Worm (Caenorhabditis elegans) whole organism, mixed stage, embryonic: ENCODE results near the gene F49C5.16.
A peak's percentile ranks its signal among the peaks of the same experiment; 100 is the strongest.

Experiments used
- M03D4.4 ChIP-seq: sonication (generic microtip); optimal IDR thresholded peaks from 2 replicates; lab custom pipeline; 2017; ENCODE audit warnings: mild to moderate bottlenecking, missing genetic modification characterization, missing compliant biosample characterization
- bed-3 ChIP-seq: fragments of 200-800 bp; sonication (Bioruptor generic); optimal IDR thresholded peaks from 3 replicates; lab custom pipeline; 2018; ENCODE audit warnings: mild to moderate bottlenecking, missing genetic modification characterization, moderate library complexity, missing compliant biosample characterization
- ceh-39 ChIP-seq: fragments of 150-350 bp; optimal IDR thresholded peaks from 2 replicates; lab custom pipeline; 2014; ENCODE audit warnings: missing biosample characterization, missing genetic modification characterization
- ceh-43 ChIP-seq: fragments of 200-800 bp; sonication (Bioruptor generic); optimal IDR thresholded peaks from 2 replicates; lab custom pipeline; 2018; ENCODE audit warnings: mild to moderate bottlenecking, missing genetic modification characterization, moderate library complexity, missing compliant biosample characterization
- ceh-83 ChIP-seq: fragments of 200-800 bp; sonication (Bioruptor generic); optimal IDR thresholded peaks from 2 replicates; lab custom pipeline; 2018; ENCODE audit warnings: mild to moderate bottlenecking, missing genetic modification characterization, missing compliant biosample characterization
- ces-1 ChIP-seq: fragments of 150-350 bp; optimal IDR thresholded peaks from 2 replicates; lab custom pipeline; 2014; ENCODE audit warnings: missing biosample characterization, missing genetic modification reagents, missing genetic modification characterization
- cnd-1 ChIP-seq: fragments of 200-800 bp; sonication (Bioruptor generic); optimal IDR thresholded peaks from 2 replicates; lab custom pipeline; 2018; ENCODE audit warnings: mild to moderate bottlenecking, missing genetic modification characterization, missing compliant biosample characterization
- drap-1 ChIP-seq: fragments of 200-800 bp; sonication (Bioruptor generic); optimal IDR thresholded peaks from 3 replicates; lab custom pipeline; 2018; ENCODE audit warnings: mild to moderate bottlenecking, missing genetic modification characterization, missing compliant biosample characterization
- elt-1 ChIP-seq: sonication (generic microtip); optimal IDR thresholded peaks from 2 replicates; lab custom pipeline; 2017; ENCODE audit warnings: missing genetic modification characterization, mild to moderate bottlenecking, missing compliant biosample characterization, antibody characterized with exemption, moderate library complexity, borderline replicate concordance; ENCODE audit not compliant: insufficient read depth
- elt-3 ChIP-seq: fragments of 150-350 bp; optimal IDR thresholded peaks from 2 replicates; lab custom pipeline; 2014; ENCODE audit warnings: missing biosample characterization, missing genetic modification characterization
- flh-1 ChIP-seq: fragments of 200-800 bp; sonication (Bioruptor generic); optimal IDR thresholded peaks from 2 replicates; lab custom pipeline; 2018; ENCODE audit warnings: mild to moderate bottlenecking, missing genetic modification characterization, moderate library complexity, missing compliant biosample characterization
- lin-13 ChIP-seq: fragments of 150-350 bp; optimal IDR thresholded peaks from 2 replicates; lab custom pipeline; 2014; ENCODE audit warnings: missing biosample characterization, missing genetic modification characterization
- lin-32 ChIP-seq: fragments of 200-800 bp; sonication (Bioruptor generic); optimal IDR thresholded peaks from 2 replicates; lab custom pipeline; 2018; ENCODE audit warnings: mild to moderate bottlenecking, missing genetic modification characterization, missing compliant biosample characterization
- lsy-2 ChIP-seq: fragments of 150-350 bp; optimal IDR thresholded peaks from 2 replicates; lab custom pipeline; 2014; ENCODE audit warnings: missing biosample characterization, missing genetic modification characterization
- mab-5 ChIP-seq: fragments of 150-350 bp; optimal IDR thresholded peaks from 2 replicates; lab custom pipeline; 2014; ENCODE audit warnings: missing biosample characterization, missing genetic modification characterization
- mep-1 ChIP-seq: fragments of 150-350 bp; optimal IDR thresholded peaks from 2 replicates; lab custom pipeline; 2017; ENCODE audit warnings: missing biosample characterization, missing genetic modification reagents, missing genetic modification characterization, inconsistent platforms
- mls-2 ChIP-seq: sonication (generic microtip); optimal IDR thresholded peaks from 2 replicates; lab custom pipeline; 2016; ENCODE audit warnings: mild to moderate bottlenecking, missing genetic modification characterization, moderate library complexity, missing compliant biosample characterization
- nhr-12 ChIP-seq: fragments of 150-350 bp; optimal IDR thresholded peaks from 2 replicates; lab custom pipeline; 2014; ENCODE audit warnings: missing biosample characterization, missing genetic modification characterization
- nhr-2 ChIP-seq: fragments of 150-350 bp; optimal IDR thresholded peaks from 2 replicates; lab custom pipeline; 2014; ENCODE audit warnings: missing biosample characterization, missing genetic modification characterization
- nhr-237 ChIP-seq: fragments of 150-350 bp; optimal IDR thresholded peaks from 2 replicates; lab custom pipeline; 2014; ENCODE audit warnings: missing biosample characterization, missing genetic modification characterization
- nhr-28 ChIP-seq: fragments of 150-350 bp; optimal IDR thresholded peaks from 2 replicates; lab custom pipeline; 2014; ENCODE audit warnings: missing biosample characterization, missing genetic modification characterization
- nhr-76 ChIP-seq: sonication (generic microtip); optimal IDR thresholded peaks from 2 replicates; lab custom pipeline; 2017; ENCODE audit warnings: missing biosample characterization, missing genetic modification characterization
- snpc-4 ChIP-seq: fragments of 150-350 bp; optimal IDR thresholded peaks from 2 replicates; lab custom pipeline; 2014; ENCODE audit warnings: missing biosample characterization, missing genetic modification characterization
- sptf-1 ChIP-seq: sonication (generic microtip); optimal IDR thresholded peaks from 2 replicates; lab custom pipeline; 2017; ENCODE audit warnings: mild to moderate bottlenecking, missing genetic modification characterization, moderate library complexity, missing compliant biosample characterization
- unc-120 ChIP-seq: sonication (generic microtip); optimal IDR thresholded peaks from 2 replicates; lab custom pipeline; 2017; ENCODE audit warnings: missing genetic modification characterization, missing compliant biosample characterization; ENCODE audit not compliant: poor library complexity, severe bottlenecking
- unc-39 ChIP-seq: fragments of 150-350 bp; optimal IDR thresholded peaks from 2 replicates; lab custom pipeline; 2014; ENCODE audit warnings: missing biosample characterization, missing genetic modification characterization
- unc-62 ChIP-seq: fragments of 150-350 bp; optimal IDR thresholded peaks from 2 replicates; lab custom pipeline; 2014; ENCODE audit warnings: missing biosample characterization, missing genetic modification reagents, missing genetic modification characterization
- ztf-11 ChIP-seq: fragments of 150-350 bp; optimal IDR thresholded peaks from 2 replicates; lab custom pipeline; 2014; ENCODE audit warnings: missing biosample characterization, missing genetic modification characterization

Gene F49C5.16

ce11 chrII:12547547-12547946 is at the start of gene F49C5.16:
F49C5.16 (plus strand) TSS chrII:12547847.
- TF ChIP-seq lsy-2 (tag; lab: Kevin White, UChicago) (no peak), ceh-39 (tag; lab: Kevin White, UChicago) (no peak), lin-32 (GFP tag; lab: Kevin White, UChicago) (no peak), elt-1 (tag; lab: Kevin White, UChicago) (no peak), snpc-4 (tag; lab: Kevin White, UChicago) (no peak), bed-3 (GFP tag; lab: Kevin White, UChicago) (no peak), nhr-28 (tag; lab: Kevin White, UChicago) (no peak), lin-13 (tag; lab: Kevin White, UChicago) (no peak), unc-120 (tag; lab: Kevin White, UChicago) (no peak)

- TF ChIP-seq bed-3 (GFP tag; lab: Kevin White, UChicago), result no peak
- TF ChIP-seq nhr-237 (tag; lab: Kevin White, UChicago), result no peak
- no peak for TF ChIP-seq lin-32 (GFP tag; lab: Kevin White, UChicago)
- TF ChIP-seq elt-3 (tag; lab: Kevin White, UChicago), result no peak
- no peak for TF ChIP-seq nhr-76 (tag; lab: Kevin White, UChicago)
- TF ChIP-seq ces-1 (GFP tag; lab: Kevin White, UChicago), result peak; percentile 91
- no peak for TF ChIP-seq nhr-12
- no peak for TF ChIP-seq lin-13 (tag; lab: Kevin White, UChicago)
- TF ChIP-seq, all 35 proteins: peak for 1
Measured at ce11 chrII:12499969-12500368, 47.7 kb upstream of the F49C5.16 start.

DNA sequence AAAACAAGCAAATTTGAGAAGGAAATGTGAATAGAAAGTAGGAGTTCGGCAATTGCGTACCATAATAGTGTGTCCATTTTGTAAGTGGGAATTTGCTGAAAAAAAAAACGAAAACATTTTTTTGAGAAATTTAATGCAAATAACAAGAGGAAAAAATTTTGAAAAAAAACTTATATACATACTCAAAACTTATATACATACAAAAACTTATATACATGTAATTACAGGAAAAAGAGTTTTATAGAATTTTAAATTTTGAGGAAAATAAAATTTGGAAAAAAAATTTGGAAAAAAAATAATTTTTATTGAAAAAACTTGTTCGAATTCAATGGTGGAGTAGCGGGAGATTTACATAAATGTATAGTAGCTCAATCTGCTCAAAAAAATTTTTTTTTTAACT is 44.9 kb upstream of the F49C5.16 start, which contains the start of gene ador-1:
ador-1 (minus strand) TSS at position 101 of the 400 bp plus-strand sequence.
- TF ChIP-seq ces-1 (GFP tag; lab: Kevin White, UChicago) (no peak), unc-120 (tag; lab: Kevin White, UChicago) (no peak), ceh-43 (GFP tag; lab: Kevin White, UChicago) (no peak), snpc-4 (tag; lab: Kevin White, UChicago) (no peak), nhr-2 (tag; lab: Kevin White, UChicago) (no peak), unc-62 (GFP tag; lab: Kevin White, UChicago) (no peak), mep-1 (tag; lab: Kevin White, UChicago) (no peak), elt-1 (tag; lab: Kevin White, UChicago) (no peak), bed-3 (GFP tag; lab: Kevin White, UChicago) (no peak), sptf-1 (no peak)

ce11 chrII:12506511-12506910 is 41.1 kb upstream of the F49C5.16 start:
- TF ChIP-seq unc-62 (GFP tag; lab: Kevin White, UChicago) (no peak), flh-1 (no peak), nhr-76 (tag; lab: Kevin White, UChicago) (no peak), lin-13 (tag; lab: Kevin White, UChicago) (no peak), elt-3 (tag; lab: Kevin White, UChicago) (no peak), ceh-43 (GFP tag; lab: Kevin White, UChicago) (no peak), ztf-11 (tag; lab: Kevin White, UChicago) (no peak), cnd-1 (tag; lab: Kevin White, UChicago) (no peak), lin-32 (GFP tag; lab: Kevin White, UChicago) (no peak), M03D4.4 (no peak), lsy-2 (tag; lab: Kevin White, UChicago) (no peak)

ce11 chrII:12507038-12507437 is 40.6 kb upstream of the F49C5.16 start, which contains the start of gene srh-68:
srh-68 (plus strand) TSS chrII:12507338.
- TF ChIP-seq elt-1 (tag; lab: Kevin White, UChicago) (no peak), sptf-1 (no peak), ztf-11 (tag; lab: Kevin White, UChicago) (no peak), mab-5 (no peak), bed-3 (GFP tag; lab: Kevin White, UChicago) (no peak), elt-3 (tag; lab: Kevin White, UChicago) (no peak), lin-32 (GFP tag; lab: Kevin White, UChicago) (no peak), nhr-12 (no peak), mls-2 (no peak), mep-1 (tag; lab: Kevin White, UChicago) (no peak), unc-39 (tag; lab: Kevin White, UChicago) (no peak)

ce11 chrII:12508650-12509049 is 39.0 kb upstream of the F49C5.16 start, which contains the start of gene srh-67:
srh-67 (plus strand) TSS chrII:12508950.
- TF ChIP-seq M03D4.4 (no peak), nhr-12 (no peak), mab-5 (no peak), drap-1 (no peak), mep-1 (tag; lab: Kevin White, UChicago) (no peak), nhr-2 (tag; lab: Kevin White, UChicago) (no peak), lin-32 (GFP tag; lab: Kevin White, UChicago) (no peak), ceh-83 (GFP tag; lab: Kevin White, UChicago) (no peak)
